Fruit fly (Drosophila melanogaster) whole organism, prepupa: Measurements from ENCODE around the gene CG31674.
A peak's percentile ranks its signal among the peaks of the same experiment; 100 is the strongest.

Experiments used
- CG11294 ChIP-seq: fragments of 200-800 bp; sonication (Bioruptor generic); IDR thresholded peaks from 2 replicates; pipeline ENCODE4 v1.3.6; 2022; ENCODE audit warnings: missing biosample characterization, missing genetic modification characterization
- CG11762 ChIP-seq: fragments of 200-800 bp; sonication (Bioruptor generic); optimal IDR thresholded peaks from 3 replicates; lab custom pipeline; 2016; ENCODE audit warnings: missing biosample characterization, missing genetic modification characterization; ENCODE audit not compliant: insufficient read depth
- CG15336 ChIP-seq: fragments of 200-800 bp; sonication (Bioruptor generic); IDR thresholded peaks from 2 replicates; pipeline ENCODE4 v1.3.6; 2022; ENCODE audit warnings: missing biosample characterization, missing genetic modification characterization
- CG32006 ChIP-seq: fragments of 200-800 bp; sonication (Bioruptor generic); optimal IDR thresholded peaks from 3 replicates; lab custom pipeline; 2017; ENCODE audit warnings: missing biosample characterization, mild to moderate bottlenecking, missing genetic modification characterization
- CG4318 ChIP-seq: fragments of 200-800 bp; sonication (Bioruptor generic); optimal IDR thresholded peaks from 3 replicates; lab custom pipeline; 2017; ENCODE audit warnings: missing biosample characterization, mild to moderate bottlenecking, missing genetic modification characterization
- CG6163 ChIP-seq: fragments of 200-800 bp; sonication (Bioruptor generic); IDR thresholded peaks from 3 replicates; pipeline ENCODE4 v1.3.6; 2022; ENCODE audit warnings: missing biosample characterization, missing genetic modification characterization
- CG6276 ChIP-seq: fragments of 200-800 bp; sonication (Bioruptor generic); optimal IDR thresholded peaks from 2 replicates; lab custom pipeline; 2017; ENCODE audit warnings: missing biosample characterization, mild to moderate bottlenecking, missing genetic modification characterization
- CG6792 ChIP-seq: fragments of 200-800 bp; sonication (Bioruptor generic); optimal IDR thresholded peaks from 3 replicates; lab custom pipeline; 2016; ENCODE audit warnings: missing biosample characterization, missing genetic modification characterization
- CG6854 ChIP-seq: fragments of 200-800 bp; sonication (Bioruptor generic); optimal IDR thresholded peaks from 2 replicates; lab custom pipeline; 2017; ENCODE audit warnings: missing biosample characterization, mild to moderate bottlenecking, missing genetic modification characterization
- CG7368 ChIP-seq: fragments of 200-800 bp; sonication (Bioruptor generic); optimal IDR thresholded peaks from 3 replicates; lab custom pipeline; 2016; ENCODE audit warnings: missing biosample characterization, missing genetic modification characterization
- CG8119 ChIP-seq: fragments of 200-800 bp; sonication (Bioruptor generic); IDR thresholded peaks from 3 replicates; pipeline ENCODE4 v1.3.6; 2022; ENCODE audit warnings: missing biosample characterization, missing genetic modification characterization
- CG8319 ChIP-seq: fragments of 200-800 bp; sonication (Bioruptor generic); optimal IDR thresholded peaks from 3 replicates; lab custom pipeline; 2016; ENCODE audit warnings: missing biosample characterization, missing genetic modification characterization
- CG9139 ChIP-seq: fragments of 200-800 bp; sonication (Bioruptor generic); optimal IDR thresholded peaks from 3 replicates; lab custom pipeline; 2017; ENCODE audit warnings: missing biosample characterization, mild to moderate bottlenecking, missing genetic modification characterization
- Eip78C ChIP-seq: fragments of 200-800 bp; sonication (Bioruptor generic); peaks from one replicate; lab custom pipeline; 2016; ENCODE audit warnings: missing biosample characterization, missing genetic modification characterization
- Gug ChIP-seq: fragments of 200-800 bp; sonication (Bioruptor generic); IDR thresholded peaks from 2 replicates; pipeline ENCODE4 v1.3.6; 2022; ENCODE audit warnings: missing biosample characterization, missing genetic modification characterization
- Hr38 ChIP-seq: sonication (Bioruptor generic); optimal IDR thresholded peaks from 2 replicates; lab custom pipeline; 2016; ENCODE audit warnings: missing biosample characterization, missing genetic modification characterization
- Hr4 ChIP-seq: fragments of 200-800 bp; sonication (Bioruptor generic); optimal IDR thresholded peaks from 3 replicates; lab custom pipeline; 2016; ENCODE audit warnings: missing biosample characterization, missing genetic modification characterization
- Lpt ChIP-seq: fragments of 200-800 bp; sonication (Bioruptor generic); optimal IDR thresholded peaks from 3 replicates; lab custom pipeline; 2016; ENCODE audit warnings: missing biosample characterization, missing genetic modification characterization
- OdsH ChIP-seq: fragments of 200-800 bp; sonication (Bioruptor generic); optimal IDR thresholded peaks from 3 replicates; lab custom pipeline; 2016; ENCODE audit warnings: missing biosample characterization, missing genetic modification characterization
- Sox15 ChIP-seq: fragments of 200-800 bp; sonication (Bioruptor generic); optimal IDR thresholded peaks from 3 replicates; lab custom pipeline; 2016; ENCODE audit warnings: missing biosample characterization, missing genetic modification characterization
- achi ChIP-seq: fragments of 200-800 bp; sonication (Bioruptor generic); optimal IDR thresholded peaks from 3 replicates; lab custom pipeline; 2016; ENCODE audit warnings: missing biosample characterization, missing genetic modification characterization
- cyc ChIP-seq: fragments of 200-800 bp; sonication (Bioruptor generic); optimal IDR thresholded peaks from 3 replicates; lab custom pipeline; 2016; ENCODE audit warnings: missing biosample characterization, missing genetic modification characterization
- dac ChIP-seq: fragments of 200-800 bp; sonication (Bioruptor generic); optimal IDR thresholded peaks from 2 replicates; lab custom pipeline; 2017; ENCODE audit warnings: missing biosample characterization, mild to moderate bottlenecking, missing genetic modification characterization
- dsx ChIP-seq: fragments of 200-800 bp; optimal IDR thresholded peaks from 3 replicates; lab custom pipeline; 2019; ENCODE audit warnings: missing biosample characterization, mild to moderate bottlenecking, missing genetic modification characterization, moderate library complexity; ENCODE audit not compliant: poor library complexity, severe bottlenecking
- eg ChIP-seq: fragments of 200-800 bp; sonication (Bioruptor generic); IDR thresholded peaks from 3 replicates; pipeline ENCODE4 v1.3.6; 2022; ENCODE audit warnings: missing biosample characterization, missing genetic modification characterization
- net ChIP-seq: fragments of 200-800 bp; sonication (Bioruptor generic); optimal IDR thresholded peaks from 3 replicates; lab custom pipeline; 2016; ENCODE audit warnings: missing biosample characterization, missing genetic modification characterization
- pdm3 ChIP-seq: fragments of 200-800 bp; sonication (Bioruptor generic); optimal IDR thresholded peaks from 3 replicates; lab custom pipeline; 2016; ENCODE audit warnings: missing biosample characterization, missing genetic modification characterization
- salr ChIP-seq, 2 experiments: fragments of 200-800 bp; sonication (Bioruptor generic); optimal IDR thresholded peaks; 3 replicates each; lab custom pipeline; 2016 to 2018; ENCODE audit warnings: missing biosample characterization in 2 of 2, missing genetic modification characterization in 2 of 2, mild to moderate bottlenecking in 1 of 2
- svp ChIP-seq: fragments of 200-800 bp; sonication (Bioruptor generic); peaks from one replicate; lab custom pipeline; 2016; ENCODE audit warnings: missing biosample characterization, missing genetic modification characterization
- topi ChIP-seq: fragments of 200-800 bp; sonication (Bioruptor generic); optimal IDR thresholded peaks from 3 replicates; lab custom pipeline; 2016; ENCODE audit warnings: missing biosample characterization, missing genetic modification characterization
- vri ChIP-seq: fragments of 200-800 bp; sonication (Bioruptor generic); optimal IDR thresholded peaks from 3 replicates; lab custom pipeline; 2016; ENCODE audit warnings: missing biosample characterization, mild to moderate bottlenecking, missing genetic modification characterization

CG31674 gene

dm6 chr2L:20840006-20840405, 8.9 kb downstream of the CG31674 start:
- TF ChIP-seq dac (GFP tag; lab: Kevin White, UChicago) (no peak), eg (GFP tag; lab: Robert Waterston, UW) (0 out of 3 replicates have a peak, but pooled peaks have one; percentile 40), CG11294 (GFP tag; lab: Robert Waterston, UW) (peak; percentile 48; the same call in 1 of the 2 replicates), Gug (GFP tag; lab: Robert Waterston, UW) (peak; percentile 36; the same call in 1 of the 2 replicates), topi (no peak), CG6276 (GFP tag; lab: Kevin White, UChicago) (peak; percentile 82), CG11762 (GFP tag; lab: Kevin White, UChicago) (peak; percentile 23), Eip78C (GFP tag; lab: Kevin White, UChicago) (no peak)

dm6 chr2L:20840462-20841038, 9.5 kb downstream of the CG31674 start, which contains the start of gene CG31676:
CG31676 (plus strand) TSS chr2L:20840750.
- TF ChIP-seq topi (no peak), CG6163 (0 out of 3 replicates have a peak, but pooled peaks have one; percentile 36), CG6792 (GFP tag; lab: Kevin White, UChicago) (no peak), Eip78C (GFP tag; lab: Kevin White, UChicago) (peak; percentile 73), CG8119 (GFP tag; lab: Robert Waterston, UW) (0 out of 3 replicates have a peak, but pooled peaks have one; percentile 19), eg (GFP tag; lab: Robert Waterston, UW) (peak; percentile 5; the same call in 1 of the 3 replicates)

- TF ChIP-seq topi: no peak
- no peak for TF ChIP-seq CG9139 (GFP tag; lab: Kevin White, UChicago)
- peak; percentile 64 for TF ChIP-seq eg (GFP tag; lab: Robert Waterston, UW)
- TF ChIP-seq OdsH (GFP tag; lab: Kevin White, UChicago): peak; percentile 25
- TF ChIP-seq salr (GFP tag; optimal IDR thresholded peaks at IDR 0.05; lab: Kevin White, UChicago): peak in 1 of 2 experiments; percentile 57
- TF ChIP-seq Hr4: peak; percentile 69
- TF ChIP-seq CG8119 (GFP tag; lab: Robert Waterston, UW): peak; percentile 51; the same call in 2 of the 3 replicates
- TF ChIP-seq CG4318 (GFP tag; lab: Kevin White, UChicago): peak; percentile 28
- TF ChIP-seq Sox15 (GFP tag; lab: Kevin White, UChicago): no peak
- peak; percentile 51 for TF ChIP-seq CG6276 (GFP tag; lab: Kevin White, UChicago)
- TF ChIP-seq Eip78C (GFP tag; lab: Kevin White, UChicago): peak; percentile 64
- TF ChIP-seq CG15336 (GFP tag; lab: Robert Waterston, UW): peak; percentile 59
- TF ChIP-seq Lpt (GFP tag; lab: Kevin White, UChicago): peak; percentile 11
- TF ChIP-seq pdm3: peak; percentile 25
- TF ChIP-seq net: peak; percentile 4
- TF ChIP-seq achi (GFP tag; lab: Kevin White, UChicago): peak; percentile 15
- TF ChIP-seq svp: no peak
- TF ChIP-seq CG6854: no peak
- TF ChIP-seq CG32006 (GFP tag; lab: Kevin White, UChicago): peak; percentile 72
These were observed 13.3 kb downstream of the CG31674 start for dm6 chr2L:20844381-20844780.

dm6 chr2L:20849000-20849399, 17.9 kb downstream of the CG31674 start, which contains the start of gene CG14402:
CG14402 (plus strand) TSS chr2L:20849300.
- TF ChIP-seq CG7368 (GFP tag; lab: Kevin White, UChicago) (no peak), svp (no peak), Hr38 (no peak), Hr4 (no peak), eg (GFP tag; lab: Robert Waterston, UW) (no peak), CG6163 (no peak), vri (GFP tag; lab: Kevin White, UChicago) (no peak), cyc (GFP tag; lab: Kevin White, UChicago) (no peak), topi (no peak), dsx (GFP tag; lab: Kevin White, UChicago) (no peak)
- TF ChIP-seq, all 60 proteins: peak for 0

dm6 chr2L:20851592-20851991, 20.5 kb downstream of the CG31674 start:
- TF ChIP-seq Lpt (GFP tag; lab: Kevin White, UChicago) (no peak), CG8319 (GFP tag; lab: Kevin White, UChicago) (no peak), Eip78C (GFP tag; lab: Kevin White, UChicago) (peak; percentile 14)
